Fruit fly (Drosophila melanogaster) S2 (cell line): ENCODE data around the gene CG32192.
A peak's percentile ranks its signal among the peaks of the same experiment; 100 is the strongest.

Experiments used
- CG8478 ChIP-seq: fragments of >200 bp; optimal IDR thresholded peaks from 2 replicates; lab custom pipeline; 2018
- CTCF ChIP-seq, 2 experiments: fragments of >200 bp; optimal IDR thresholded peaks; 2 replicates each; lab custom pipeline; 2018

- TF ChIP-seq CG8478 (peak; percentile 79), CTCF (optimal IDR thresholded peaks at IDR 0.05; lab: Kevin White, UChicago) (no peak)
These were observed 36.9 kb upstream of the CG32192 start for dm6 chr3L:18003054-18003871.
